Fruit fly (Drosophila melanogaster): ENCODE results near the gene Ucp4B.
A peak's percentile ranks its signal among the peaks of the same experiment; 100 is the strongest.

The Ucp4B gene

dm6 chr2L:5971093-5971808 is 1.6 kb downstream of the Ucp4B start (continued):
- no peak for TF ChIP-seq CG16863 (GFP tag; optimal IDR thresholded peaks at IDR 0.05)
- peak; percentile 53; the same call in 1 of the 2 replicates for TF ChIP-seq vvl (GFP tag; IDR thresholded peaks at IDR 0.05)
- no peak for TF ChIP-seq CG10565 (GFP tag; optimal IDR thresholded peaks at IDR 0.05)
- TF ChIP-seq lbe (GFP tag; optimal IDR thresholded peaks at IDR 0.05) = no peak
- peak; percentile 30 for TF ChIP-seq salm (tag; optimal IDR thresholded peaks at IDR 0.05)
- TF ChIP-seq Gsc (GFP tag; IDR thresholded peaks at IDR 0.05) = no peak
- TF ChIP-seq CG15073 (GFP tag; optimal IDR thresholded peaks at IDR 0.05) = no peak
- no peak for TF ChIP-seq dan (GFP tag; IDR thresholded peaks at IDR 0.05)
- no peak for TF ChIP-seq Hmr (GFP tag; optimal IDR thresholded peaks at IDR 0.05)
- TF ChIP-seq Dek (tag; optimal IDR thresholded peaks at IDR 0.05) = no peak
- no peak for TF ChIP-seq CG1832 (GFP tag; optimal IDR thresholded peaks at IDR 0.05)
- TF ChIP-seq CG18262 (tag; optimal IDR thresholded peaks at IDR 0.05) = no peak
- TF ChIP-seq CG8089 (GFP tag; optimal IDR thresholded peaks at IDR 0.05) = no peak
- TF ChIP-seq CG12769 (tag; optimal IDR thresholded peaks at IDR 0.05) = peak; percentile 49
- TF ChIP-seq bab2 (GFP tag; optimal IDR thresholded peaks at IDR 0.05) = no peak
- no peak for TF ChIP-seq C15 (GFP tag; IDR thresholded peaks at IDR 0.05)
- TF ChIP-seq z (GFP tag; IDR thresholded peaks at IDR 0.05) = peak; percentile 87
- no peak for TF ChIP-seq Sry-β (GFP tag; optimal IDR thresholded peaks at IDR 0.05)
- no peak for TF ChIP-seq prd (optimal IDR thresholded peaks at IDR 0.05)
- TF ChIP-seq prd (GFP tag; IDR thresholded peaks at IDR 0.05) = no peak
- no peak for TF ChIP-seq CHES-1-like (GFP tag; optimal IDR thresholded peaks at IDR 0.05)
- TF ChIP-seq btn (GFP tag; optimal IDR thresholded peaks at IDR 0.05) = no peak
- no peak for TF ChIP-seq nerfin-2 (GFP tag; IDR thresholded peaks at IDR 0.05; ENCODE audit: partially characterized antibody)
- no peak for TF ChIP-seq CG10979 (tag; optimal IDR thresholded peaks at IDR 0.05)
- TF ChIP-seq CG3407 (GFP tag; optimal IDR thresholded peaks at IDR 0.05) = no peak
- peak; percentile 42; the same call in 1 of the 2 replicates for TF ChIP-seq crol (GFP tag; IDR thresholded peaks at IDR 0.05)
- no peak for TF ChIP-seq CG15696 (tag; optimal IDR thresholded peaks at IDR 0.05)
- TF ChIP-seq CG42726 (GFP tag; IDR thresholded peaks at IDR 0.05; ENCODE audit: partially characterized antibody) = no peak
- no peak for TF ChIP-seq CG7928 (GFP tag; optimal IDR thresholded peaks at IDR 0.05)
- no peak for TF ChIP-seq Optix (GFP tag; IDR thresholded peaks at IDR 0.05)
- TF ChIP-seq E2f2 (GFP tag; IDR thresholded peaks at IDR 0.05) = no peak
- TF ChIP-seq CG18619 (GFP tag; optimal IDR thresholded peaks at IDR 0.05) = no peak
- TF ChIP-seq ap (GFP tag; IDR thresholded peaks at IDR 0.05) = no peak
- TF ChIP-seq CG8765 (GFP tag; IDR thresholded peaks at IDR 0.05) = no peak
- TF ChIP-seq HLH54F (GFP tag; optimal IDR thresholded peaks at IDR 0.05) = no peak
- peak; percentile 6 for TF ChIP-seq gsb-n (tag; optimal IDR thresholded peaks at IDR 0.05)
- no peak for TF ChIP-seq CG9727 (GFP tag; optimal IDR thresholded peaks at IDR 0.05)
- TF ChIP-seq CG32767 (GFP tag; IDR thresholded peaks at IDR 0.05) = no peak
- no peak for TF ChIP-seq CG10462 (GFP tag; optimal IDR thresholded peaks at IDR 0.05)
- TF ChIP-seq CG6791 (GFP tag; IDR thresholded peaks at IDR 0.05; ENCODE audit: partially characterized antibody) = no peak
- peak; percentile 76 for TF ChIP-seq twi (tag; optimal IDR thresholded peaks at IDR 0.05)
- TF ChIP-seq Neu2 (GFP tag; optimal IDR thresholded peaks at IDR 0.05; ENCODE audit: borderline replicate concordance) = no peak
- no peak for TF ChIP-seq CG9609 (GFP tag; optimal IDR thresholded peaks at IDR 0.05)
- TF ChIP-seq fd3F (GFP tag; optimal IDR thresholded peaks at IDR 0.05) = no peak
- TF ChIP-seq Bgb (GFP tag; IDR thresholded peaks at IDR 0.05; ENCODE audit: partially characterized antibody) = no peak
- no peak for TF ChIP-seq CG6689 (GFP tag; IDR thresholded peaks at IDR 0.05)
- TF ChIP-seq trh (GFP tag; optimal IDR thresholded peaks at IDR 0.05) = no peak
- TF ChIP-seq Rfx (GFP tag; IDR thresholded peaks at IDR 0.05) = peak; percentile 6; the same call in 1 of the 2 replicates
- TF ChIP-seq stwl (tag; optimal IDR thresholded peaks at IDR 0.05) = no peak
- peak; percentile 61 for TF ChIP-seq Med (GFP tag)

All from whole organism, embryonic.